Worm (Caenorhabditis elegans) whole organism, young adult: ENCODE measurements around the gene fbxa-158.

Experiments used
- B0019.2 ChIP-seq: fragments of 200-800 bp; sonication (Bioruptor generic); conservative IDR thresholded peaks from 2 replicates; pipeline ENCODE4 v1.3.6; 2022; ENCODE audit warnings: missing genetic modification reagents, missing genetic modification characterization, missing compliant biosample characterization
- B0336.3 ChIP-seq: fragments of 200-800 bp; sonication (Bioruptor generic); IDR thresholded peaks from 2 replicates; pipeline ENCODE4 v1.3.6; 2022; ENCODE audit warnings: missing genetic modification characterization, missing compliant biosample characterization
- C17E4.6 ChIP-seq: fragments of 200-800 bp; sonication (Bioruptor generic); IDR thresholded peaks from 2 replicates; pipeline ENCODE4 v1.3.6; 2022; ENCODE audit warnings: missing genetic modification reagents, missing genetic modification characterization, missing compliant biosample characterization
- D2030.7 ChIP-seq: fragments of 200-800 bp; sonication (Bioruptor generic); IDR thresholded peaks from 2 replicates; pipeline ENCODE4 v1.3.6; 2022; ENCODE audit warnings: missing genetic modification reagents, missing genetic modification characterization, missing compliant biosample characterization
- F10E7.11 ChIP-seq: sonication (generic microtip); optimal IDR thresholded peaks from 2 replicates; lab custom pipeline; 2017; ENCODE audit warnings: mild to moderate bottlenecking, missing genetic modification characterization, moderate library complexity, missing compliant biosample characterization
- F49E8.2 ChIP-seq: sonication (generic microtip); optimal IDR thresholded peaks from 3 replicates; lab custom pipeline; 2017; ENCODE audit warnings: missing genetic modification characterization, mild to moderate bottlenecking, missing compliant biosample characterization, antibody characterized with exemption, moderate library complexity; ENCODE audit not compliant: insufficient read depth
- Y67H2A.10 ChIP-seq: fragments of 200-800 bp; sonication (Bioruptor generic); conservative IDR thresholded peaks from 2 replicates; pipeline ENCODE4 v1.3.6; 2022; ENCODE audit warnings: missing genetic modification reagents, missing genetic modification characterization, missing compliant biosample characterization
- Y79H2A.3 ChIP-seq: fragments of 200-800 bp; sonication (Bioruptor generic); conservative IDR thresholded peaks from 2 replicates; pipeline ENCODE4 v1.3.6; 2022; ENCODE audit warnings: missing genetic modification reagents, missing genetic modification characterization, missing compliant biosample characterization
- ZK185.1 ChIP-seq: sonication (generic microtip); optimal IDR thresholded peaks from 2 replicates; lab custom pipeline; 2016; ENCODE audit warnings: mild to moderate bottlenecking, missing genetic modification characterization, missing compliant biosample characterization; ENCODE audit not compliant: poor library complexity, severe bottlenecking
- athp-1 ChIP-seq: sonication (generic microtip); optimal IDR thresholded peaks from 2 replicates; lab custom pipeline; 2017; ENCODE audit warnings: mild to moderate bottlenecking, missing genetic modification characterization, missing compliant biosample characterization
- attf-3 ChIP-seq: fragments of 200-800 bp; sonication (Bioruptor generic); conservative IDR thresholded peaks from 2 replicates; pipeline ENCODE4 v1.3.6; 2022; ENCODE audit warnings: missing genetic modification reagents, missing genetic modification characterization, missing compliant biosample characterization
- attf-5 ChIP-seq: fragments of 200-800 bp; sonication (Bioruptor generic); optimal IDR thresholded peaks from 2 replicates; lab custom pipeline; 2018; ENCODE audit warnings: mild to moderate bottlenecking, missing genetic modification characterization, missing compliant biosample characterization
- bed-1 ChIP-seq: fragments of 200-800 bp; sonication (Bioruptor generic); IDR thresholded peaks from 2 replicates; pipeline ENCODE4 v1.3.6; 2022; ENCODE audit warnings: missing genetic modification reagents, missing genetic modification characterization, missing compliant biosample characterization
- ceh-40 ChIP-seq: fragments of 200-800 bp; sonication (Bioruptor generic); IDR thresholded peaks from 2 replicates; pipeline ENCODE4 v1.3.6; 2022; ENCODE audit warnings: missing genetic modification characterization, missing compliant biosample characterization
- ceh-58 ChIP-seq: fragments of 200-800 bp; sonication (Bioruptor generic); IDR thresholded peaks from 2 replicates; pipeline ENCODE4 v1.3.6; 2022; ENCODE audit warnings: missing genetic modification characterization, missing compliant biosample characterization
- ceh-91 ChIP-seq: fragments of 200-800 bp; sonication (Bioruptor generic); IDR thresholded peaks from 2 replicates; pipeline ENCODE4 v1.3.6; 2022; ENCODE audit warnings: missing genetic modification reagents, missing genetic modification characterization, missing compliant biosample characterization
- chd-7 ChIP-seq: sonication (generic microtip); optimal IDR thresholded peaks from 2 replicates; lab custom pipeline; 2016; ENCODE audit warnings: mild to moderate bottlenecking, missing genetic modification characterization, moderate library complexity, missing compliant biosample characterization
- dpl-1 ChIP-seq: fragments of 150-350 bp; optimal IDR thresholded peaks from 2 replicates; lab custom pipeline; 2014; ENCODE audit warnings: missing biosample characterization, missing genetic modification reagents, missing genetic modification characterization
- efl-1 ChIP-seq: fragments of 150-350 bp; optimal IDR thresholded peaks from 2 replicates; lab custom pipeline; 2014; ENCODE audit warnings: missing biosample characterization, missing genetic modification reagents, missing genetic modification characterization
- egrh-3 ChIP-seq: fragments of 200-800 bp; sonication (Bioruptor generic); IDR thresholded peaks from 2 replicates; pipeline ENCODE4 v1.3.6; 2022; ENCODE audit warnings: missing genetic modification reagents, missing genetic modification characterization, missing compliant biosample characterization
- ekl-4 ChIP-seq: fragments of 200-800 bp; sonication (Bioruptor generic); IDR thresholded peaks from 2 replicates; pipeline ENCODE4 v1.3.6; 2022; ENCODE audit warnings: missing genetic modification reagents, missing genetic modification characterization, missing compliant biosample characterization
- gei-17 ChIP-seq: fragments of 200-800 bp; sonication (Bioruptor generic); optimal IDR thresholded peaks from 2 replicates; lab custom pipeline; 2018; ENCODE audit warnings: mild to moderate bottlenecking, missing genetic modification characterization, missing compliant biosample characterization
- hlh-12 ChIP-seq: sonication (generic microtip); optimal IDR thresholded peaks from 2 replicates; lab custom pipeline; 2016; ENCODE audit warnings: missing genetic modification characterization, missing compliant biosample characterization
- hrde-1 ChIP-seq: sonication (generic microtip); optimal IDR thresholded peaks from 2 replicates; lab custom pipeline; 2016; ENCODE audit warnings: missing genetic modification characterization, mild to moderate bottlenecking, missing compliant biosample characterization, moderate library complexity, missing genotype, missing genetic modification reagents, borderline replicate concordance
- lin-26 ChIP-seq: fragments of 200-800 bp; sonication (Bioruptor generic); IDR thresholded peaks from 2 replicates; pipeline ENCODE4 v1.3.6; 2022; ENCODE audit warnings: missing genetic modification reagents, missing genetic modification characterization, missing compliant biosample characterization
- lin-40 ChIP-seq: sonication (generic microtip); optimal IDR thresholded peaks from 2 replicates; lab custom pipeline; 2016; ENCODE audit warnings: missing genetic modification characterization, mild to moderate bottlenecking, missing compliant biosample characterization, missing genotype, missing genetic modification reagents
- lin-54 ChIP-seq: fragments of 200-800 bp; sonication (Bioruptor generic); optimal IDR thresholded peaks from 2 replicates; lab custom pipeline; 2018; ENCODE audit warnings: mild to moderate bottlenecking, missing genetic modification characterization, missing compliant biosample characterization
- lir-1 ChIP-seq: fragments of 200-800 bp; sonication (Bioruptor generic); conservative IDR thresholded peaks from 2 replicates; pipeline ENCODE4 v1.3.6; 2022; ENCODE audit warnings: missing genetic modification reagents, missing genetic modification characterization, missing compliant biosample characterization
- madf-8 ChIP-seq: fragments of 200-800 bp; sonication (Bioruptor generic); conservative IDR thresholded peaks from 2 replicates; pipeline ENCODE4 v1.3.6; 2022; ENCODE audit warnings: missing genetic modification reagents, missing genetic modification characterization, missing compliant biosample characterization
- nhr-179 ChIP-seq: sonication (generic microtip); optimal IDR thresholded peaks from 2 replicates; lab custom pipeline; 2016; ENCODE audit warnings: mild to moderate bottlenecking, missing genetic modification characterization, missing compliant biosample characterization
- nhr-90 ChIP-seq: sonication (generic microtip); optimal IDR thresholded peaks from 2 replicates; lab custom pipeline; 2016; ENCODE audit warnings: missing genotype, mild to moderate bottlenecking, missing genetic modification characterization, missing compliant biosample characterization
- sdz-38 ChIP-seq: sonication (generic microtip); optimal IDR thresholded peaks from 2 replicates; lab custom pipeline; 2016; ENCODE audit warnings: missing genotype, missing genetic modification characterization, missing compliant biosample characterization
- sea-2 ChIP-seq: fragments of 200-800 bp; sonication (Bioruptor generic); IDR thresholded peaks from 2 replicates; pipeline ENCODE4 v1.3.6; 2022; ENCODE audit warnings: missing genetic modification characterization, missing compliant biosample characterization
- snpc-3.4 ChIP-seq: sonication (generic microtip); optimal IDR thresholded peaks from 2 replicates; lab custom pipeline; 2017; ENCODE audit warnings: missing genetic modification characterization, mild to moderate bottlenecking, missing compliant biosample characterization, antibody characterized with exemption, moderate library complexity, missing genotype, missing genetic modification reagents
- somi-1 ChIP-seq: fragments of 200-800 bp; sonication (Bioruptor generic); optimal IDR thresholded peaks from 2 replicates; lab custom pipeline; 2018; ENCODE audit warnings: mild to moderate bottlenecking, missing genetic modification characterization, missing compliant biosample characterization
- sptf-2 ChIP-seq: fragments of 200-800 bp; sonication (Bioruptor generic); optimal IDR thresholded peaks from 2 replicates; lab custom pipeline; 2018; ENCODE audit warnings: mild to moderate bottlenecking, missing genetic modification characterization, missing compliant biosample characterization
- tlf-1 ChIP-seq: fragments of 200-800 bp; sonication (Bioruptor generic); optimal IDR thresholded peaks from 2 replicates; lab custom pipeline; 2018; ENCODE audit warnings: mild to moderate bottlenecking, missing genetic modification characterization, missing compliant biosample characterization
- zfh-2 ChIP-seq: fragments of 200-800 bp; sonication (Bioruptor generic); conservative IDR thresholded peaks from 2 replicates; pipeline ENCODE4 v1.3.6; 2022; ENCODE audit warnings: missing genetic modification reagents, missing genetic modification characterization, missing compliant biosample characterization
- zim-3 ChIP-seq: sonication (generic microtip); optimal IDR thresholded peaks from 2 replicates; lab custom pipeline; 2017; ENCODE audit warnings: mild to moderate bottlenecking, missing genetic modification characterization, moderate library complexity, missing compliant biosample characterization
- ztf-22 ChIP-seq: fragments of 200-800 bp; sonication (Bioruptor generic); optimal IDR thresholded peaks from 2 replicates; lab custom pipeline; 2018; ENCODE audit warnings: mild to moderate bottlenecking, missing genetic modification characterization, moderate library complexity, missing compliant biosample characterization
- ztf-26 ChIP-seq: sonication (generic microtip); optimal IDR thresholded peaks from 2 replicates; lab custom pipeline; 2017; ENCODE audit warnings: missing genetic modification characterization, missing compliant biosample characterization

Gene fbxa-158

DNA sequence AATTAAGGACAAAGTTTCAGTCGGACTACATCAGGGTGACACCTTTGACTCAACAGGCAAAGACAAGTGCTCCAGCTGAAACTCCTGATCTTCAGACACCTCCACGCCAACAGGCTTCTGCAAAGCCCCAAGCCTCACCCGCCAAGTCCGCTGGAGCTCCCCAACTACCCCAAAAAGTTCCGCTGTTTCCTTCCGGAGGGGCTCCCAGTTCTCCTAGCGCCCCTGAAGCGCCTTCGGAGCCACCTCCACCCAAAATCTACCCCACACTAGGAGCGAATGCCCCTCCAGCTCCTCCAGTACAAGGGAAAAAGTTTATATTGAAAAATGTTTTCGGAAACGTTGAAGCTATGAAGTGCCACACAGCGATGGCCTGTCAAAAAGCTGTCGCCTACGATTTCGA, 18.0 kb downstream of the fbxa-158 start:
- TF ChIP-seq hrde-1 (tag; lab: Kevin White, UChicago) (no peak), B0336.3 (GFP tag; lab: Robert Waterston, UW) (no peak), D2030.7 (GFP tag; lab: Robert Waterston, UW) (no peak), nhr-90 (tag; lab: Kevin White, UChicago) (no peak), zfh-2 (GFP tag; lab: Robert Waterston, UW) (peak; percentile 69), egrh-3 (GFP tag; lab: Robert Waterston, UW) (peak; percentile 50; the same call in 1 of the 2 replicates), B0019.2 (GFP tag; lab: Robert Waterston, UW) (no peak)
- TF ChIP-seq, all 124 proteins: peak for 2

- TF ChIP-seq ztf-26 (tag; lab: Kevin White, UChicago), result no peak
- no peak for TF ChIP-seq attf-3 (GFP tag; lab: Robert Waterston, UW)
- no peak for TF ChIP-seq hlh-12
- no peak for TF ChIP-seq chd-7 (tag; lab: Kevin White, UChicago)
- no peak for TF ChIP-seq ceh-40 (GFP tag; lab: Robert Waterston, UW)
- TF ChIP-seq tlf-1 (GFP tag; lab: Kevin White, UChicago), result no peak
- no peak for TF ChIP-seq Y67H2A.10 (GFP tag; lab: Robert Waterston, UW)
- TF ChIP-seq sea-2 (GFP tag; lab: Robert Waterston, UW), result no peak
- TF ChIP-seq gei-17, result no peak
- TF ChIP-seq sdz-38 (tag; lab: Kevin White, UChicago), result no peak
- TF ChIP-seq dpl-1 (GFP tag; lab: Kevin White, UChicago), result no peak
- TF ChIP-seq Y79H2A.3 (GFP tag; lab: Robert Waterston, UW), result no peak
- TF ChIP-seq nhr-179 (tag; lab: Kevin White, UChicago), result no peak
- no peak for TF ChIP-seq lin-54 (GFP tag; lab: Kevin White, UChicago)
- TF ChIP-seq, all 124 proteins: peak for 0
These were observed 19.6 kb downstream of the fbxa-158 start, which contains the start of gene bath-47 for ce11 chrII:1601507-1601906. TSS of gene bath-47 (plus strand) at chrII:1601811.

ce11 chrII:1600661-1601060, 20.4 kb downstream of the fbxa-158 start, which contains the start of gene bath-26:
TSS of gene bath-26 (minus strand) at chrII:1600761.
- TF ChIP-seq F49E8.2 (tag; lab: Kevin White, UChicago), result no peak
- no peak for TF ChIP-seq snpc-3.4 (tag; lab: Kevin White, UChicago)
- no peak for TF ChIP-seq lin-26
- no peak for TF ChIP-seq ceh-91 (GFP tag; lab: Robert Waterston, UW)
- no peak for TF ChIP-seq ztf-22 (GFP tag; lab: Kevin White, UChicago)
- no peak for TF ChIP-seq madf-8 (GFP tag; lab: Robert Waterston, UW)
- TF ChIP-seq sptf-2 (GFP tag; lab: Kevin White, UChicago), result no peak
- TF ChIP-seq ceh-58 (GFP tag; lab: Robert Waterston, UW), result no peak
- TF ChIP-seq zim-3 (tag; lab: Kevin White, UChicago), result no peak
- TF ChIP-seq athp-1 (tag; lab: Kevin White, UChicago), result no peak

DNA sequence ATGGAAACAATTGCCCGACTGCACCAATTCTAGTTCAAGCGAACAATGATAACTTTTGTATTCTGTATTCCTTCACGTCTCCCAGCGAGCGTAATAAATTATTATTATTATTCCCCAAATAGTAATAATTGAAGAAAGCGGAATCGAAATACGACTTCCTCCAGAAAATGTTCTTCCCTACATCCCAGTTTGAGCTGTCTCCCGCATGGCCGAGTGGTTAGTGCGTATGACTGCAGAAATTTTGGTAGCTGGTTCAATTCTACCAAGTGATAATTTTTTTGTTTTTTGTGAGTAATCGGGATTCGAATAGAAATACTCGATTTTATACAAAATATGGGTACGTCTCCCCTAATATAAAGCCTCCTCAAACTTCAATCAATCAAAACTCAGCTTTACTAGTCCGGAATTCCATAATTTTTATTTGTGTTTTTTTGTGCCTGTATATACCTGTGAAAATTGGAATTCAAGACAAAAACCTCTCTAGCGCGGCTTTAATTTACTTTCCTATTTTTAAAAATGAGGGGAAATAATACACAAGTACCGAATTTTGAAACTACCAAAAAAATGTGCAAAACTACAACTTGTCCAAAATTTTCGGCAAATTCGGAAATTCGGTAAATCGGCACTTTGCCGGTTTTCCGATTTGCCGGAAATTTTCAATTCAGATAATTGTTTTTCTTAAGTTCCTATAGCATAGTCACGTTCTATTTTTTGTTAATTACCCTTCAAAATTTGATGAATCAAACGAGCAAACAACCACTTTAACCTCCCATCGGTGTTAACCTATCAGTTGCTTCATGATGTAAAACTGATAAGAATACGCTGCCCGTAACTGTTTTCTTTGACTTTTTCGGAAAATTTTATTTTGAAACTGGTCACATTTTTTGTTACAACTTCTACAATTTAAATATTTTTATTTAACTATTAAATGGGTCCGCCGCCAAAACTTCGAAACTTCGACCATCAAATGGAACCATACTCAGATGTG, 23.7 kb downstream of the fbxa-158 start, which contains the start of gene bath-46:
bath-46 (plus strand) TSS at position 806 of the 988 bp plus-strand sequence.
- TF ChIP-seq ekl-4 (no peak), lir-1 (GFP tag; lab: Robert Waterston, UW) (no peak), bed-1 (GFP tag; lab: Robert Waterston, UW) (no peak), attf-5 (GFP tag; lab: Kevin White, UChicago) (no peak), athp-1 (tag; lab: Kevin White, UChicago) (no peak), snpc-3.4 (tag; lab: Kevin White, UChicago) (no peak), somi-1 (GFP tag; lab: Kevin White, UChicago) (no peak), F10E7.11 (tag; lab: Kevin White, UChicago) (no peak), lin-26 (peak; percentile 77), sea-2 (GFP tag; lab: Robert Waterston, UW) (no peak), lin-54 (GFP tag; lab: Kevin White, UChicago) (no peak), ceh-40 (GFP tag; lab: Robert Waterston, UW) (no peak), efl-1 (GFP tag; lab: Kevin White, UChicago) (no peak), chd-7 (tag; lab: Kevin White, UChicago) (no peak), lin-40 (tag; lab: Kevin White, UChicago) (no peak), ZK185.1 (tag; lab: Kevin White, UChicago) (no peak), C17E4.6 (GFP tag; lab: Robert Waterston, UW) (no peak), Y67H2A.10 (GFP tag; lab: Robert Waterston, UW) (no peak)
